Fruit fly (Drosophila melanogaster): Measurements from ENCODE around the gene CG31678.

CG31678 gene

dm6 chr2L:20716077-20716476, 40.3 kb upstream of the CG31678 start (continued):
- TF ChIP-seq CG2199 (GFP tag; IDR thresholded peaks at IDR 0.05) = no peak
- TF ChIP-seq CG7839 (tag; optimal IDR thresholded peaks at IDR 0.05) = no peak
- TF ChIP-seq Sin3A (optimal IDR thresholded peaks at IDR 0.05) = no peak
- no peak for TF ChIP-seq CG3838 (GFP tag; optimal IDR thresholded peaks at IDR 0.05)
- no peak for TF ChIP-seq unc-4 (GFP tag; IDR thresholded peaks at IDR 0.05; ENCODE audit: partially characterized antibody)
- TF ChIP-seq ind (GFP tag; optimal IDR thresholded peaks at IDR 0.05) = no peak
- TF ChIP-seq mld (GFP tag; IDR thresholded peaks at IDR 0.05; ENCODE audit: partially characterized antibody) = no peak
- TF ChIP-seq CG12744 (GFP tag; optimal IDR thresholded peaks at IDR 0.05) = no peak
- no peak for TF ChIP-seq CG18476 (GFP tag; optimal IDR thresholded peaks at IDR 0.05)
- peak; percentile 84 for TF ChIP-seq sens (GFP tag)
- TF ChIP-seq pfk (GFP tag; optimal IDR thresholded peaks at IDR 0.05) = no peak
- 0 out of 2 replicates have a peak, but pooled peaks have one; percentile 16 for TF ChIP-seq hbn (GFP tag; IDR thresholded peaks at IDR 0.05; ENCODE audit: partially characterized antibody)
- no peak for TF ChIP-seq CG31388 (GFP tag; optimal IDR thresholded peaks at IDR 0.05)
- TF ChIP-seq Stat92E (GFP tag; optimal IDR thresholded peaks at IDR 0.05) = no peak
- no peak for TF ChIP-seq twi (tag; optimal IDR thresholded peaks at IDR 0.05)
- TF ChIP-seq pnt (GFP tag; optimal IDR thresholded peaks at IDR 0.05) = no peak
- TF ChIP-seq CG12769 (tag; optimal IDR thresholded peaks at IDR 0.05) = peak; percentile 69
- TF ChIP-seq Ets97D (GFP tag; optimal IDR thresholded peaks at IDR 0.05) = no peak
- TF ChIP-seq NK7.1 (GFP tag; optimal IDR thresholded peaks at IDR 0.05) = no peak
- TF ChIP-seq TFAM (GFP tag; optimal IDR thresholded peaks at IDR 0.05) = no peak
- TF ChIP-seq ATbp (GFP tag; optimal IDR thresholded peaks at IDR 0.05) = no peak
- no peak for TF ChIP-seq CG11456 (GFP tag; IDR thresholded peaks at IDR 0.05)
- 0 out of 2 replicates have a peak, but pooled peaks have one; percentile 53 for TF ChIP-seq sna (GFP tag; IDR thresholded peaks at IDR 0.05; ENCODE audit: partially characterized antibody)
- TF ChIP-seq Antp (GFP tag; optimal IDR thresholded peaks at IDR 0.05) = no peak
- no peak for TF ChIP-seq Dip3 (GFP tag; optimal IDR thresholded peaks at IDR 0.05)
- no peak for TF ChIP-seq CG7786 (GFP tag; optimal IDR thresholded peaks at IDR 0.05)
- no peak for TF ChIP-seq CG6689 (GFP tag; IDR thresholded peaks at IDR 0.05)
- peak; percentile 16 for TF ChIP-seq CG2678 (tag; optimal IDR thresholded peaks at IDR 0.05)
- TF ChIP-seq gce (GFP tag; IDR thresholded peaks at IDR 0.05) = no peak
- peak; percentile 22 for TF ChIP-seq CG15269 (tag; optimal IDR thresholded peaks at IDR 0.05)
- TF ChIP-seq CG4328 (GFP tag; optimal IDR thresholded peaks at IDR 0.05) = no peak
- TF ChIP-seq so (GFP tag; IDR thresholded peaks at IDR 0.05) = no peak
- peak; percentile 63; the same call in 2 of the 3 replicates for TF ChIP-seq ci (GFP tag; IDR thresholded peaks at IDR 0.05)
- peak; percentile 67 for TF ChIP-seq gsb-n (tag; optimal IDR thresholded peaks at IDR 0.05)
- TF ChIP-seq tx (GFP tag; optimal IDR thresholded peaks at IDR 0.05) = no peak
- peak; percentile 4 for TF ChIP-seq grau (tag; optimal IDR thresholded peaks at IDR 0.05)
- no peak for TF ChIP-seq grn (GFP tag; optimal IDR thresholded peaks at IDR 0.05)
- no peak for TF ChIP-seq H2.0 (GFP tag; IDR thresholded peaks at IDR 0.05)
- TF ChIP-seq zf30C (GFP tag; optimal IDR thresholded peaks at IDR 0.05) = no peak
- no peak for TF ChIP-seq CG8924 (tag; optimal IDR thresholded peaks at IDR 0.05)
- TF ChIP-seq tup (GFP tag; optimal IDR thresholded peaks at IDR 0.05) = no peak
- no peak for TF ChIP-seq Ptx1 (GFP tag; IDR thresholded peaks at IDR 0.05)
- TF ChIP-seq toy (GFP tag; IDR thresholded peaks at IDR 0.05) = no peak
- TF ChIP-seq vvl (GFP tag; IDR thresholded peaks at IDR 0.05) = 0 out of 2 replicates have a peak, but pooled peaks have one; percentile 22
- TF ChIP-seq Atf6 (GFP tag; IDR thresholded peaks at IDR 0.05) = no peak
- no peak for TF ChIP-seq yki (optimal IDR thresholded peaks at IDR 0.05)
- no peak for TF ChIP-seq CG3726 (GFP tag; IDR thresholded peaks at IDR 0.05)
- peak; percentile 77 for TF ChIP-seq CG10431 (GFP tag; optimal IDR thresholded peaks at IDR 0.05)
- TF ChIP-seq MTF-1 (GFP tag; optimal IDR thresholded peaks at IDR 0.05; ENCODE audit: borderline replicate concordance) = no peak
- TF ChIP-seq CG13775 (GFP tag; optimal IDR thresholded peaks at IDR 0.05) = no peak
- no peak for TF ChIP-seq CG10565 (GFP tag; optimal IDR thresholded peaks at IDR 0.05)
- no peak for TF ChIP-seq Dek (tag; optimal IDR thresholded peaks at IDR 0.05)

All from whole organism, embryonic.